Fruit fly (Drosophila melanogaster) Kc167 (cell line): ENCODE measurements around the gene sima.

ENCODE experiments used
- Myc ChIP-seq: fragments of >200 bp; optimal IDR thresholded peaks from 2 replicates; lab custom pipeline; 2017; ENCODE audit warnings: missing external identifiers
- Sin3A ChIP-seq: fragments of >200 bp; optimal IDR thresholded peaks from 2 replicates; lab custom pipeline; 2018; ENCODE audit warnings: missing external identifiers
- insv ChIP-seq: fragments of >200 bp; optimal IDR thresholded peaks from 3 replicates; lab custom pipeline; 2018; ENCODE audit warnings: missing external identifiers
- psq ChIP-seq: fragments of >200 bp; optimal IDR thresholded peaks from 2 replicates; lab custom pipeline; 2017; ENCODE audit warnings: missing external identifiers
- ttk ChIP-seq: sonication (Bioruptor generic); optimal IDR thresholded peaks from 2 replicates; lab custom pipeline; 2017; ENCODE audit warnings: missing external identifiers

DNA sequence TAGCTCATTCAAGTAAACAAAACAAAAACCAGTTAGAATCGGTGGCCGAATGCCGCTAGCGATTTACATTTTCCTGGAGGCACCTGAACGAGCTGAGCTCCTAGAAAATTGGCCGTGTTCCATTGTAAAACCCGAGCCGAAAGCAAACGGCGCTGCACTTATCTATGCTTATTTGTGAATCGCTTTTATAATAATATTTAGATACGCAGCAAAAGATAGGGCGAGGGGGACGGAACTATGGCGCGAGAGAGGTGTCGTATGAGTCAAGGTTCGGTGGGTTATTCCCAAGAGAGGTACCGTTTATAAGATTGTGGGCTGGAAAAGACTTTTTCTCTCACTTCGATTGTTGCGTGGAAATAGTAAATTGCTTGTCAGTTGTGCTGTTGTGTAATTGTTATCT lies 5.6 kb downstream of the sima start:
- no peak for TF ChIP-seq psq (lab: Kevin White, UChicago)
- TF ChIP-seq insv = no peak
- TF ChIP-seq Sin3A (lab: Kevin White, UChicago) = no peak
- no peak for TF ChIP-seq ttk
- TF ChIP-seq Myc (lab: Kevin White, UChicago) = no peak
